Worm (Caenorhabditis elegans): ENCODE data around the gene C29E4.9.

- no peak for TF ChIP-seq ama-1 (optimal IDR thresholded peaks at IDR 0.05)
- TF ChIP-seq ama-1 (GFP tag; optimal IDR thresholded peaks at IDR 0.05), result no peak
- no peak for TF ChIP-seq Y53G8AR.9 (GFP tag; conservative IDR thresholded peaks at IDR 0.05)
- no peak for TF ChIP-seq hsf-1 (GFP tag; IDR thresholded peaks at IDR 0.05)
- no peak for TF ChIP-seq T07F8.4 (tag; optimal IDR thresholded peaks at IDR 0.05)
- TF ChIP-seq snpc-4 (GFP tag; optimal IDR thresholded peaks at IDR 0.05), result no peak
- no peak for TF ChIP-seq snpc-4 (tag; optimal IDR thresholded peaks at IDR 0.05)
- TF ChIP-seq xnd-1 (tag; optimal IDR thresholded peaks at IDR 0.05), result no peak
- no peak for TF ChIP-seq F37B4.10 (GFP tag; IDR thresholded peaks at IDR 0.05)
- no peak for TF ChIP-seq F22D6.2 (tag; optimal IDR thresholded peaks at IDR 0.05)
Observed at ce11 chrIII:7911621-7912020, 45.2 kb downstream of the C29E4.9 start, which contains the start of gene ZK688.7.

All from whole organism, young adult.